Fruit fly (Drosophila melanogaster) whole organism, embryonic: Measurements from ENCODE around the gene kirre.

Source experiments
- Adf1 ChIP-seq: fragments of 200-800 bp; sonication (Bioruptor generic); IDR thresholded peaks from 2 replicates; pipeline ENCODE4 v1.3.6; 2022; ENCODE audit warnings: missing biosample characterization, missing genetic modification characterization
- BtbVII ChIP-seq: fragments of 200-800 bp; sonication (Bioruptor generic); optimal IDR thresholded peaks from 3 replicates; lab custom pipeline; 2017; ENCODE audit warnings: missing biosample characterization, mild to moderate bottlenecking, missing genetic modification characterization
- CG10274 ChIP-seq: fragments of 200-800 bp; sonication (Bioruptor generic); optimal IDR thresholded peaks from 3 replicates; lab custom pipeline; 2017; ENCODE audit warnings: missing biosample characterization, mild to moderate bottlenecking, missing genetic modification characterization
- CG12744 ChIP-seq: fragments of 200-800 bp; sonication (Bioruptor generic); optimal IDR thresholded peaks from 2 replicates; lab custom pipeline; 2016; ENCODE audit warnings: missing biosample characterization, missing genetic modification characterization
- CG13775 ChIP-seq: fragments of 200-800 bp; sonication (Bioruptor generic); optimal IDR thresholded peaks from 3 replicates; lab custom pipeline; 2017; ENCODE audit warnings: missing biosample characterization, mild to moderate bottlenecking, missing genetic modification characterization
- CG14050 ChIP-seq: fragments of 200-800 bp; sonication (Bioruptor generic); IDR thresholded peaks from 3 replicates; pipeline ENCODE4 v1.3.6; 2022; ENCODE audit warnings: missing biosample characterization, missing genetic modification characterization
- CG15479 ChIP-seq: fragments of 200-800 bp; sonication (Bioruptor generic); optimal IDR thresholded peaks from 3 replicates; lab custom pipeline; 2019; ENCODE audit warnings: missing biosample characterization, mild to moderate bottlenecking, missing genetic modification characterization, moderate library complexity
- CG15696 ChIP-seq: fragments of 200-800 bp; sonication (Bioruptor generic); optimal IDR thresholded peaks from 2 replicates; lab custom pipeline; 2019; ENCODE audit warnings: missing biosample characterization, mild to moderate bottlenecking, missing genetic modification characterization, moderate library complexity
- CG1647 ChIP-seq: fragments of 200-800 bp; sonication (Bioruptor generic); optimal IDR thresholded peaks from 3 replicates; lab custom pipeline; 2016; ENCODE audit warnings: missing biosample characterization, missing genetic modification characterization
- CG17359 ChIP-seq: fragments of 200-800 bp; sonication (Bioruptor generic); optimal IDR thresholded peaks from 3 replicates; lab custom pipeline; 2018; ENCODE audit warnings: missing biosample characterization, mild to moderate bottlenecking, missing genetic modification characterization, moderate library complexity
- CG1792 ChIP-seq: fragments of 200-800 bp; sonication (Bioruptor generic); optimal IDR thresholded peaks from 2 replicates; lab custom pipeline; 2016; ENCODE audit warnings: missing biosample characterization, missing genetic modification characterization
- CG18011 ChIP-seq: fragments of 200-800 bp; sonication (Bioruptor generic); optimal IDR thresholded peaks from 2 replicates; lab custom pipeline; 2017; ENCODE audit warnings: missing biosample characterization, missing genetic modification characterization, mild to moderate bottlenecking, moderate library complexity, missing genotype
- CG3065 ChIP-seq: fragments of 200-800 bp; sonication (Bioruptor generic); optimal IDR thresholded peaks from 2 replicates; lab custom pipeline; 2016; ENCODE audit warnings: missing biosample characterization, missing genetic modification characterization
- CG31224 ChIP-seq: fragments of 200-800 bp; sonication (Bioruptor generic); IDR thresholded peaks from 2 replicates; pipeline ENCODE4 v1.3.6; 2022; ENCODE audit warnings: missing biosample characterization, missing genetic modification characterization
- CG3407 ChIP-seq: fragments of 200-800 bp; sonication (Bioruptor generic); optimal IDR thresholded peaks from 2 replicates; lab custom pipeline; 2018; ENCODE audit warnings: missing biosample characterization, mild to moderate bottlenecking, missing genetic modification characterization
- CG34224 ChIP-seq: fragments of 200-800 bp; sonication (Bioruptor generic); IDR thresholded peaks from 3 replicates; pipeline ENCODE4 v1.3.6; 2022; ENCODE audit warnings: missing biosample characterization, missing genetic modification characterization; ENCODE audit not compliant: partially characterized antibody
- CG3847 ChIP-seq: fragments of 200-800 bp; sonication (Bioruptor generic); IDR thresholded peaks from 2 replicates; pipeline ENCODE4 v1.3.6; 2022; ENCODE audit warnings: missing biosample characterization, missing genetic modification characterization
- CG4360 ChIP-seq: fragments of 200-800 bp; sonication (Bioruptor generic); IDR thresholded peaks from 2 replicates; pipeline ENCODE4 v1.3.6; 2022; ENCODE audit warnings: missing biosample characterization, missing genetic modification characterization
- CG5180 ChIP-seq: fragments of 200-800 bp; sonication (Bioruptor generic); optimal IDR thresholded peaks from 3 replicates; lab custom pipeline; 2017; ENCODE audit warnings: missing biosample characterization, missing genetic modification characterization, mild to moderate bottlenecking, moderate library complexity, missing genetic modification reagents
- CG6654 ChIP-seq: fragments of 200-800 bp; sonication (Bioruptor generic); optimal IDR thresholded peaks from 2 replicates; lab custom pipeline; 2017; ENCODE audit warnings: missing biosample characterization, mild to moderate bottlenecking, missing genetic modification characterization
- CG7786 ChIP-seq: fragments of 200-800 bp; sonication (Bioruptor generic); optimal IDR thresholded peaks from 2 replicates; lab custom pipeline; 2016; ENCODE audit warnings: missing biosample characterization, missing genetic modification characterization
- CG7987 ChIP-seq: fragments of 200-800 bp; sonication (Bioruptor generic); optimal IDR thresholded peaks from 2 replicates; lab custom pipeline; 2018; ENCODE audit warnings: missing biosample characterization, mild to moderate bottlenecking, missing genetic modification characterization, moderate library complexity
- Dbx ChIP-seq: fragments of 200-800 bp; sonication (Bioruptor generic); IDR thresholded peaks from 3 replicates; pipeline ENCODE4 v1.3.6; 2022; ENCODE audit warnings: missing biosample characterization, missing genetic modification characterization
- Drgx ChIP-seq: fragments of 200-800 bp; sonication (Bioruptor generic); IDR thresholded peaks from 2 replicates; pipeline ENCODE4 v1.3.6; 2022; ENCODE audit warnings: missing biosample characterization, missing genetic modification characterization
- E2f2 ChIP-seq: fragments of 200-800 bp; sonication (Bioruptor generic); IDR thresholded peaks from 2 replicates; pipeline ENCODE4 v1.3.6; 2022; ENCODE audit warnings: missing biosample characterization, missing genetic modification characterization
- HLH3B ChIP-seq: fragments of 200-800 bp; sonication (Bioruptor generic); IDR thresholded peaks from 2 replicates; pipeline ENCODE4 v1.3.6; 2022; ENCODE audit warnings: missing biosample characterization, missing genetic modification characterization
- HLH54F ChIP-seq: fragments of 200-800 bp; sonication (Bioruptor generic); optimal IDR thresholded peaks from 3 replicates; lab custom pipeline; 2016; ENCODE audit warnings: missing biosample characterization, missing genetic modification characterization
- Hand ChIP-seq: fragments of 200-800 bp; sonication (Bioruptor generic); optimal IDR thresholded peaks from 2 replicates; lab custom pipeline; 2017; ENCODE audit warnings: mild to moderate bottlenecking, missing biosample characterization, missing genetic modification reagents, missing genetic modification characterization
- Lpt ChIP-seq: fragments of >200 bp; optimal IDR thresholded peaks from 2 replicates; lab custom pipeline; 2018; ENCODE audit warnings: missing biosample characterization, missing genetic modification characterization
- NK7.1 ChIP-seq: fragments of 200-800 bp; sonication (Bioruptor generic); optimal IDR thresholded peaks from 3 replicates; lab custom pipeline; 2016; ENCODE audit warnings: missing biosample characterization, missing genetic modification characterization
- Neu2 ChIP-seq: fragments of 200-800 bp; sonication (Bioruptor generic); optimal IDR thresholded peaks from 3 replicates; lab custom pipeline; 2016; ENCODE audit warnings: missing biosample characterization, missing genetic modification characterization, borderline replicate concordance
- Pdp1 ChIP-seq, 2 experiments: fragments of 200-800 bp; sonication (Bioruptor generic); optimal IDR thresholded peaks; 3 replicates each; lab custom pipeline; 2016; ENCODE audit warnings: missing biosample characterization in 2 of 2, missing genetic modification characterization in 2 of 2, mild to moderate bottlenecking in 1 of 2, moderate library complexity in 1 of 2
- Ravus ChIP-seq: fragments of 200-800 bp; sonication (Bioruptor generic); IDR thresholded peaks from 2 replicates; pipeline ENCODE4 v1.3.6; 2022; ENCODE audit warnings: missing biosample characterization, missing genetic modification characterization
- ara ChIP-seq: fragments of 200-800 bp; sonication (Bioruptor generic); IDR thresholded peaks from 2 replicates; pipeline ENCODE4 v1.3.6; 2022; ENCODE audit warnings: missing biosample characterization, missing genetic modification characterization
- bab2 ChIP-seq: fragments of 200-800 bp; sonication (Bioruptor generic); optimal IDR thresholded peaks from 2 replicates; lab custom pipeline; 2016; ENCODE audit warnings: missing biosample characterization, missing genetic modification characterization
- bowl ChIP-seq: fragments of 200-800 bp; sonication (Bioruptor generic); IDR thresholded peaks from 2 replicates; pipeline ENCODE4 v1.3.6; 2022; ENCODE audit warnings: missing biosample characterization, missing genetic modification characterization
- cad ChIP-seq: fragments of >200 bp; optimal IDR thresholded peaks from 2 replicates; lab custom pipeline; 2017; ENCODE audit warnings: missing biosample characterization, missing genetic modification characterization
- crc ChIP-seq: fragments of 200-800 bp; sonication (Bioruptor generic); optimal IDR thresholded peaks from 2 replicates; lab custom pipeline; 2016; ENCODE audit warnings: missing biosample characterization, missing genetic modification characterization
- croc ChIP-seq: fragments of 200-800 bp; sonication (Bioruptor generic); conservative IDR thresholded peaks from 3 replicates; pipeline ENCODE4 v1.3.6; 2022; ENCODE audit warnings: missing biosample characterization, missing genetic modification characterization
- dpn ChIP-seq, 2 experiments: fragments of 200-800 bp; sonication (Bioruptor generic); optimal IDR thresholded peaks; 3 replicates each; lab custom pipeline; 2016; ENCODE audit warnings: missing biosample characterization in 2 of 2, missing genetic modification characterization in 2 of 2
- h ChIP-seq: fragments of >200 bp; optimal IDR thresholded peaks from 2 replicates; lab custom pipeline; 2017
- her ChIP-seq: fragments of 200-800 bp; sonication (Bioruptor generic); optimal IDR thresholded peaks from 2 replicates; lab custom pipeline; 2016; ENCODE audit warnings: missing biosample characterization, missing genetic modification characterization
- lilli ChIP-seq: fragments of 200-800 bp; sonication (Bioruptor generic); optimal IDR thresholded peaks from 3 replicates; lab custom pipeline; 2016; ENCODE audit warnings: missing biosample characterization, missing genetic modification characterization
- lmd ChIP-seq: fragments of 200-800 bp; sonication (Bioruptor generic); IDR thresholded peaks from 2 replicates; pipeline ENCODE4 v1.3.6; 2022; ENCODE audit warnings: missing biosample characterization, missing genetic modification characterization
- nom ChIP-seq: fragments of 200-800 bp; sonication (Bioruptor generic); optimal IDR thresholded peaks from 2 replicates; lab custom pipeline; 2017; ENCODE audit warnings: missing biosample characterization, missing genetic modification characterization, mild to moderate bottlenecking, moderate library complexity, missing genetic modification reagents
- pita ChIP-seq: fragments of 200-800 bp; sonication (Bioruptor generic); optimal IDR thresholded peaks from 2 replicates; lab custom pipeline; 2017; ENCODE audit warnings: missing biosample characterization, mild to moderate bottlenecking, missing genetic modification characterization
- pnt ChIP-seq: fragments of 200-800 bp; sonication (Bioruptor generic); optimal IDR thresholded peaks from 3 replicates; lab custom pipeline; 2016; ENCODE audit warnings: missing biosample characterization, missing genetic modification characterization
- ro ChIP-seq: fragments of 200-800 bp; sonication (Bioruptor generic); IDR thresholded peaks from 2 replicates; pipeline ENCODE4 v1.3.6; 2022; ENCODE audit warnings: missing biosample characterization, missing genetic modification characterization
- schlank ChIP-seq: fragments of 200-800 bp; sonication (Bioruptor generic); optimal IDR thresholded peaks from 2 replicates; lab custom pipeline; 2018; ENCODE audit warnings: missing biosample characterization, mild to moderate bottlenecking, missing genetic modification characterization
- sens-2 ChIP-seq: fragments of 200-800 bp; sonication (Bioruptor generic); IDR thresholded peaks from 2 replicates; pipeline ENCODE4 v1.3.6; 2022; ENCODE audit warnings: missing biosample characterization, missing genetic modification characterization
- seq ChIP-seq: fragments of 200-800 bp; sonication (Bioruptor generic); IDR thresholded peaks from 2 replicates; pipeline ENCODE4 v1.3.6; 2022; ENCODE audit warnings: missing biosample characterization, missing genetic modification characterization
- usp ChIP-seq: fragments of >200 bp; optimal IDR thresholded peaks from 2 replicates; lab custom pipeline; 2017; ENCODE audit warnings: missing biosample characterization, missing genetic modification characterization

kirre gene

DNA sequence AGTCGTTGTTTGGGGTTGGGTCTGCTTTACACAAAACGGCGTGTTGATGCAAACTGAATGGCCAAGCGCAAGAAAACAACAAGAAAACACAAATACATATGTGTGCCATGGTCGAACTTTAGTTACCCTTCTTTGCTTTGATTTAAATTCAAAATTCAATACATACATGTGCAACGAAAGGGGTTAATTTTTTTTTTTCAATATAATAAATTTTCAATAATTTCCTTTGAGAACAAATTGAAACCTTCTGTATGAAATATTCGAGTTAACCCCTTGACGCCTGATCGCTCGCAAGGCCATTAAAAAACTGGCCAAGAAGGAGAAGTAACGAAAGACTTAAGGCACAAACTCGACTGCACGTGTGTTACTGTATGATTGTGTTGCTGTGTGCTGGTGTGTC lies 278.5 kb downstream of the kirre start (continued):
- TF ChIP-seq bowl (GFP tag; lab: Robert Waterston, UW) (0 out of 2 replicates have a peak, but pooled peaks have one; percentile 22), h (lab: Kevin White, UChicago) (no peak), Drgx (GFP tag; lab: Robert Waterston, UW) (peak; percentile 88), dpn (GFP tag; optimal IDR thresholded peaks at IDR 0.05; lab: Kevin White, UChicago) (peak in 1 of 2 experiments; percentile 43), CG7786 (GFP tag; lab: Kevin White, UChicago) (no peak), Lpt (GFP tag; lab: Kevin White, UChicago) (no peak), CG6654 (GFP tag; lab: Kevin White, UChicago) (no peak), cad (GFP tag; lab: Kevin White, UChicago) (no peak), her (GFP tag; lab: Kevin White, UChicago) (no peak), pita (GFP tag; lab: Kevin White, UChicago) (no peak), schlank (tag; lab: Kevin White, UChicago) (no peak), croc (peak; percentile 48; the same call in 2 of the 3 replicates), CG13775 (no peak), Hand (no peak), Ravus (GFP tag; lab: Robert Waterston, UW) (no peak), BtbVII (GFP tag; lab: Kevin White, UChicago) (no peak), nom (GFP tag; lab: Kevin White, UChicago) (peak; percentile 76), CG3065 (GFP tag; lab: Kevin White, UChicago) (no peak), NK7.1 (no peak), sens-2 (no peak; the same call in 1 of the 2 replicates), ara (GFP tag; lab: Robert Waterston, UW) (peak; percentile 65; the same call in 1 of the 2 replicates), crc (no peak), CG31224 (GFP tag; lab: Robert Waterston, UW) (no peak), Pdp1 (GFP tag; optimal IDR thresholded peaks at IDR 0.05; lab: Kevin White, UChicago) (peak; percentile 19 to 38), CG10274 (GFP tag; lab: Kevin White, UChicago) (peak; percentile 50), CG7987 (no peak), CG12744 (GFP tag; lab: Kevin White, UChicago) (no peak), ro (no peak; the same call in 1 of the 2 replicates), Neu2 (no peak), Adf1 (GFP tag; lab: Robert Waterston, UW) (no peak), CG5180 (GFP tag; lab: Kevin White, UChicago) (peak; percentile 42), HLH54F (no peak), CG15479 (no peak), seq (GFP tag; lab: Robert Waterston, UW) (peak; percentile 67), CG3847 (GFP tag; lab: Robert Waterston, UW) (no peak), CG18011 (GFP tag; lab: Kevin White, UChicago) (no peak), CG15696 (tag; lab: Kevin White, UChicago) (peak; percentile 25), lilli (GFP tag; lab: Kevin White, UChicago) (peak; percentile 37), lmd (GFP tag; lab: Robert Waterston, UW) (peak; percentile 61), CG3407 (GFP tag; lab: Kevin White, UChicago) (peak; percentile 30), CG4360 (GFP tag; lab: Robert Waterston, UW) (no peak), E2f2 (GFP tag; lab: Robert Waterston, UW) (peak; percentile 48; the same call in 1 of the 2 replicates), HLH3B (peak; percentile 75), CG1647 (peak; percentile 18), pnt (GFP tag; lab: Kevin White, UChicago) (peak; percentile 20), Dbx (GFP tag; lab: Robert Waterston, UW) (no peak), CG1792 (no peak), CG17359 (peak; percentile 71), CG34224 (no peak), bab2 (GFP tag; lab: Kevin White, UChicago) (peak; percentile 20), usp (GFP tag; lab: Kevin White, UChicago) (no peak), CG14050 (GFP tag; lab: Robert Waterston, UW) (0 out of 3 replicates have a peak, but pooled peaks have one; percentile 45)
